Worm (Caenorhabditis elegans): ENCODE data around the gene W09D10.4.

DNA sequence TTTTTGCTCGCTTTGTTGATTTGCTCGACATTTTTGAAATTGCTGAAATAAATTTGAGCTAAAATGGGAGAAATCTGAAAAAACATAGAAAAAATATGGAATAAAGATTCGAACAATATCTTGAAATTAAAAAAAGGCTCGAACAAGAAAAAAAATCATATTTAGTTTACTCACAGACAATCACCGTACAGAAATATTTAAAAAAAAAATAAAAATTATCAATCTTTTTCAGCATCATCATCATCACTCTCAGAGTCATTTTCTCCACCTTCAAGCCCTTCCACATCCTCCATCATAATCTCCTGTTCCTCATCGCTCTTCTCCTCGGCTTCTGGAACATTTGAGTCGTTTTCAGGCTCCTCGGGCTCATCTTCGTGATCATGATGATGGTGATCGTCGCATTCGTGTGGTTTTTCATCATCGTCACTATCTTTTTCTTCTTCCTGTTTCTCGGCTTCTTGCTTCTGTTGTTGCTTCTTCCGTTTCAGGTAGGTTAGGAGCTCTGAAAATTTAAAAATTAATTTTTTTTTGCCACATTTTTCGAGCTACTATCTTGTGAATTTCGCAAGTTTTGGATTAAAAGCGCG, 39.6 kb upstream of the W09D10.4 start, which contains the start of gene hpl-2:
- TF ChIP-seq ztf-11 (tag; optimal IDR thresholded peaks at IDR 0.05) (no peak), zip-8 (tag; optimal IDR thresholded peaks at IDR 0.05) (no peak)
